Worm (Caenorhabditis elegans) whole organism, young adult: ENCODE measurements around the gene Y47D7A.6.
A peak's percentile ranks its signal among the peaks of the same experiment; 100 is the strongest.

ENCODE experiments used
- B0035.1 ChIP-seq: sonication (generic microtip); optimal IDR thresholded peaks from 2 replicates; lab custom pipeline; 2016; ENCODE audit warnings: missing genetic modification characterization, mild to moderate bottlenecking, missing compliant biosample characterization, missing genotype, missing genetic modification reagents
- B0261.1 ChIP-seq: sonication (generic microtip); optimal IDR thresholded peaks from 2 replicates; lab custom pipeline; 2016; ENCODE audit warnings: mild to moderate bottlenecking, missing genetic modification characterization, moderate library complexity, missing compliant biosample characterization
- B0336.3 ChIP-seq: fragments of 200-800 bp; sonication (Bioruptor generic); IDR thresholded peaks from 2 replicates; pipeline ENCODE4 v1.3.6; 2022; ENCODE audit warnings: missing genetic modification characterization, missing compliant biosample characterization
- C06A6.2 ChIP-seq: fragments of 200-800 bp; sonication (Bioruptor generic); conservative IDR thresholded peaks from 2 replicates; pipeline ENCODE4 v1.3.6; 2022; ENCODE audit warnings: missing genetic modification characterization, missing compliant biosample characterization
- C17E4.6 ChIP-seq: fragments of 200-800 bp; sonication (Bioruptor generic); IDR thresholded peaks from 2 replicates; pipeline ENCODE4 v1.3.6; 2022; ENCODE audit warnings: missing genetic modification reagents, missing genetic modification characterization, missing compliant biosample characterization
- F22D6.2 ChIP-seq: sonication (generic microtip); optimal IDR thresholded peaks from 2 replicates; lab custom pipeline; 2016; ENCODE audit warnings: mild to moderate bottlenecking, missing genetic modification characterization, missing compliant biosample characterization
- F37B4.10 ChIP-seq: fragments of 200-800 bp; sonication (Bioruptor generic); IDR thresholded peaks from 2 replicates; pipeline ENCODE4 v1.3.6; 2022; ENCODE audit warnings: missing genetic modification characterization, missing compliant biosample characterization
- F57A8.1 ChIP-seq: fragments of 200-800 bp; sonication (Bioruptor generic); optimal IDR thresholded peaks from 2 replicates; lab custom pipeline; 2018; ENCODE audit warnings: mild to moderate bottlenecking, missing genetic modification characterization, moderate library complexity, missing compliant biosample characterization
- T26A5.8 ChIP-seq: sonication (generic microtip); optimal IDR thresholded peaks from 2 replicates; lab custom pipeline; 2016; ENCODE audit warnings: missing genetic modification characterization, missing compliant biosample characterization
- Y56A3A.18 ChIP-seq: fragments of 200-800 bp; sonication (Bioruptor generic); IDR thresholded peaks from 2 replicates; pipeline ENCODE4 v1.3.6; 2022; ENCODE audit warnings: missing genetic modification reagents, missing genetic modification characterization, missing compliant biosample characterization
- Y79H2A.3 ChIP-seq: fragments of 200-800 bp; sonication (Bioruptor generic); conservative IDR thresholded peaks from 2 replicates; pipeline ENCODE4 v1.3.6; 2022; ENCODE audit warnings: missing genetic modification reagents, missing genetic modification characterization, missing compliant biosample characterization
- Y95B8A.8 ChIP-seq: fragments of 200-800 bp; sonication (Bioruptor generic); IDR thresholded peaks from 2 replicates; pipeline ENCODE4 v1.3.6; 2022; ENCODE audit warnings: missing genetic modification reagents, missing genetic modification characterization, missing compliant biosample characterization
- atf-7 ChIP-seq: sonication (generic microtip); optimal IDR thresholded peaks from 2 replicates; lab custom pipeline; 2017; ENCODE audit warnings: mild to moderate bottlenecking, missing genetic modification characterization, missing compliant biosample characterization
- attf-3 ChIP-seq: fragments of 200-800 bp; sonication (Bioruptor generic); conservative IDR thresholded peaks from 2 replicates; pipeline ENCODE4 v1.3.6; 2022; ENCODE audit warnings: missing genetic modification reagents, missing genetic modification characterization, missing compliant biosample characterization
- attf-6 ChIP-seq: fragments of 200-800 bp; sonication (Bioruptor generic); IDR thresholded peaks from 2 replicates; pipeline ENCODE4 v1.3.6; 2022; ENCODE audit warnings: missing genetic modification reagents, missing genetic modification characterization, missing compliant biosample characterization
- ceh-40 ChIP-seq: fragments of 200-800 bp; sonication (Bioruptor generic); IDR thresholded peaks from 2 replicates; pipeline ENCODE4 v1.3.6; 2022; ENCODE audit warnings: missing genetic modification characterization, missing compliant biosample characterization
- chd-7 ChIP-seq: sonication (generic microtip); optimal IDR thresholded peaks from 2 replicates; lab custom pipeline; 2016; ENCODE audit warnings: mild to moderate bottlenecking, missing genetic modification characterization, moderate library complexity, missing compliant biosample characterization
- dpl-1 ChIP-seq: fragments of 150-350 bp; optimal IDR thresholded peaks from 2 replicates; lab custom pipeline; 2014; ENCODE audit warnings: missing biosample characterization, missing genetic modification reagents, missing genetic modification characterization
- efl-1 ChIP-seq: fragments of 150-350 bp; optimal IDR thresholded peaks from 2 replicates; lab custom pipeline; 2014; ENCODE audit warnings: missing biosample characterization, missing genetic modification reagents, missing genetic modification characterization
- egl-18 ChIP-seq: fragments of 200-800 bp; sonication (Bioruptor generic); IDR thresholded peaks from 2 replicates; pipeline ENCODE4 v1.3.6; 2022; ENCODE audit warnings: missing genetic modification reagents, missing genetic modification characterization, missing compliant biosample characterization
- ekl-4 ChIP-seq: fragments of 200-800 bp; sonication (Bioruptor generic); IDR thresholded peaks from 2 replicates; pipeline ENCODE4 v1.3.6; 2022; ENCODE audit warnings: missing genetic modification reagents, missing genetic modification characterization, missing compliant biosample characterization
- hrde-1 ChIP-seq: sonication (generic microtip); optimal IDR thresholded peaks from 2 replicates; lab custom pipeline; 2016; ENCODE audit warnings: missing genetic modification characterization, mild to moderate bottlenecking, missing compliant biosample characterization, moderate library complexity, missing genotype, missing genetic modification reagents, borderline replicate concordance
- let-526 ChIP-seq: fragments of 200-800 bp; sonication (Bioruptor generic); IDR thresholded peaks from 2 replicates; pipeline ENCODE4 v1.3.6; 2022; ENCODE audit warnings: missing genetic modification reagents, missing genetic modification characterization, missing compliant biosample characterization
- let-607 ChIP-seq, 2 experiments: fragments of 200-800 bp in 1 of 2; sonication (Bioruptor generic) in 1 of 2; sonication (generic microtip) in 1 of 2; optimal IDR thresholded peaks; 2 replicates each; lab custom pipeline; 2016 to 2018; ENCODE audit warnings: mild to moderate bottlenecking in 2 of 2, missing compliant biosample characterization in 2 of 2, missing genetic modification characterization in 2 of 2, moderate library complexity in 2 of 2, missing genotype in 1 of 2
- lin-26 ChIP-seq: fragments of 200-800 bp; sonication (Bioruptor generic); IDR thresholded peaks from 2 replicates; pipeline ENCODE4 v1.3.6; 2022; ENCODE audit warnings: missing genetic modification reagents, missing genetic modification characterization, missing compliant biosample characterization
- lin-54 ChIP-seq: fragments of 200-800 bp; sonication (Bioruptor generic); optimal IDR thresholded peaks from 2 replicates; lab custom pipeline; 2018; ENCODE audit warnings: mild to moderate bottlenecking, missing genetic modification characterization, missing compliant biosample characterization
- lsl-1 ChIP-seq: fragments of 200-800 bp; sonication (Bioruptor generic); optimal IDR thresholded peaks from 2 replicates; lab custom pipeline; 2018; ENCODE audit warnings: mild to moderate bottlenecking, missing genetic modification characterization, moderate library complexity, missing compliant biosample characterization
- lsy-27 ChIP-seq: sonication (generic microtip); optimal IDR thresholded peaks from 2 replicates; lab custom pipeline; 2017; ENCODE audit warnings: missing genetic modification characterization, mild to moderate bottlenecking, missing compliant biosample characterization, antibody characterized with exemption, missing genotype, borderline replicate concordance; ENCODE audit not compliant: insufficient read depth
- madf-3 ChIP-seq: fragments of 200-800 bp; sonication (Bioruptor generic); IDR thresholded peaks from 2 replicates; pipeline ENCODE4 v1.3.6; 2022; ENCODE audit warnings: missing genetic modification reagents, missing genetic modification characterization, missing compliant biosample characterization
- nfya-1 ChIP-seq: sonication (generic microtip); optimal IDR thresholded peaks from 2 replicates; lab custom pipeline; 2017; ENCODE audit warnings: antibody characterized with exemption, missing compliant biosample characterization, missing genetic modification characterization, borderline replicate concordance; ENCODE audit not compliant: insufficient read depth
- nhr-120 ChIP-seq: fragments of 200-800 bp; sonication (Bioruptor generic); IDR thresholded peaks from 2 replicates; pipeline ENCODE4 v1.3.6; 2022; ENCODE audit warnings: missing genetic modification characterization, missing compliant biosample characterization
- pbrm-1 ChIP-seq: fragments of 200-800 bp; sonication (Bioruptor generic); IDR thresholded peaks from 2 replicates; pipeline ENCODE4 v1.3.6; 2022; ENCODE audit warnings: missing genetic modification reagents, missing genetic modification characterization, missing compliant biosample characterization
- pha-4 ChIP-seq: fragments of 150-350 bp; sonication (generic microtip); optimal IDR thresholded peaks from 2 replicates; lab custom pipeline; 2014; ENCODE audit warnings: missing biosample characterization, missing genetic modification reagents, missing genetic modification characterization
- rcor-1 ChIP-seq: fragments of 200-800 bp; sonication (Bioruptor generic); IDR thresholded peaks from 2 replicates; pipeline ENCODE4 v1.3.6; 2022; ENCODE audit warnings: missing genetic modification reagents, missing genetic modification characterization, missing compliant biosample characterization
- snpc-4 ChIP-seq, 5 experiments: fragments of 150-350 bp in 1 of 5; sonication (generic microtip) in 4 of 5; optimal IDR thresholded peaks; 2 replicates each; lab custom pipeline; 2014 to 2018; ENCODE audit warnings: missing genetic modification characterization in 5 of 5, missing biosample characterization in 3 of 5, antibody characterized with exemption in 2 of 5, mild to moderate bottlenecking in 2 of 5, missing compliant biosample characterization in 2 of 5, missing genotype in 2 of 5, moderate library complexity in 2 of 5, missing genetic modification reagents in 1 of 5
- sptf-2 ChIP-seq: fragments of 200-800 bp; sonication (Bioruptor generic); optimal IDR thresholded peaks from 2 replicates; lab custom pipeline; 2018; ENCODE audit warnings: mild to moderate bottlenecking, missing genetic modification characterization, missing compliant biosample characterization
- tlf-1 ChIP-seq: fragments of 200-800 bp; sonication (Bioruptor generic); optimal IDR thresholded peaks from 2 replicates; lab custom pipeline; 2018; ENCODE audit warnings: mild to moderate bottlenecking, missing genetic modification characterization, missing compliant biosample characterization
- unc-62 ChIP-seq: fragments of 150-350 bp; optimal IDR thresholded peaks from 2 replicates; lab custom pipeline; 2014; ENCODE audit warnings: missing biosample characterization, missing genetic modification reagents, missing genetic modification characterization
- zfh-2 ChIP-seq: fragments of 200-800 bp; sonication (Bioruptor generic); conservative IDR thresholded peaks from 2 replicates; pipeline ENCODE4 v1.3.6; 2022; ENCODE audit warnings: missing genetic modification reagents, missing genetic modification characterization, missing compliant biosample characterization
- ztf-25 ChIP-seq: fragments of 200-800 bp; sonication (Bioruptor generic); IDR thresholded peaks from 2 replicates; pipeline ENCODE4 v1.3.6; 2022; ENCODE audit warnings: missing genetic modification reagents, missing genetic modification characterization, missing compliant biosample characterization

Y47D7A.6 gene

ce11 chrV:4428202-4428601, 10.2 kb upstream of the Y47D7A.6 start, which contains the start of gene Y47D7A.11:
Y47D7A.11 (minus strand) TSS chrV:4428302.
- TF ChIP-seq sptf-2 (GFP tag; lab: Kevin White, UChicago), result no peak
- TF ChIP-seq F37B4.10 (GFP tag; lab: Robert Waterston, UW), result no peak
- TF ChIP-seq B0336.3 (GFP tag; lab: Robert Waterston, UW), result no peak
- TF ChIP-seq B0035.1 (tag; lab: Kevin White, UChicago), result no peak
- TF ChIP-seq lsy-27 (tag; lab: Kevin White, UChicago), result no peak
- TF ChIP-seq pha-4 (tag; lab: Kevin White, UChicago), result no peak
- TF ChIP-seq efl-1, result no peak
- no peak for TF ChIP-seq dpl-1 (GFP tag; lab: Kevin White, UChicago)
- no peak for TF ChIP-seq Y95B8A.8

ce11 chrV:4423860-4424401, 5.9 kb upstream of the Y47D7A.6 start, which contains the start of the genes Y47D7A.9 and Y47D7A.19:
Y47D7A.9 (minus strand) TSS chrV:4423960.
Y47D7A.19 (plus strand) TSS chrV:4424351.
- TF ChIP-seq atf-7 (no peak), let-526 (GFP tag; lab: Robert Waterston, UW) (no peak), nhr-120 (GFP tag; lab: Robert Waterston, UW) (no peak), C06A6.2 (no peak), attf-6 (no peak), lsy-27 (tag; lab: Kevin White, UChicago) (no peak), lin-26 (no peak), hrde-1 (tag; lab: Kevin White, UChicago) (no peak)

ce11 chrV:4423087-4423486, 5.1 kb upstream of the Y47D7A.6 start:
- TF ChIP-seq zfh-2 (GFP tag; lab: Robert Waterston, UW) (peak; percentile 70), lin-26 (peak; percentile 35; the same call in 1 of the 2 replicates), hrde-1 (tag; lab: Kevin White, UChicago) (no peak), B0261.1 (tag; lab: Kevin White, UChicago) (no peak), nfya-1 (tag; lab: Kevin White, UChicago) (no peak), madf-3 (GFP tag; lab: Robert Waterston, UW) (no peak), F37B4.10 (GFP tag; lab: Robert Waterston, UW) (no peak)

- TF ChIP-seq ceh-40 (GFP tag; lab: Robert Waterston, UW) (no peak), ztf-25 (GFP tag; lab: Robert Waterston, UW) (no peak), unc-62 (GFP tag; lab: Kevin White, UChicago) (no peak), let-607 (tag; optimal IDR thresholded peaks at IDR 0.05; lab: Kevin White, UChicago) (no peak), lsl-1 (GFP tag; lab: Kevin White, UChicago) (no peak), rcor-1 (no peak), C06A6.2 (no peak), F57A8.1 (GFP tag; lab: Kevin White, UChicago) (no peak), chd-7 (tag; lab: Kevin White, UChicago) (no peak), lin-54 (GFP tag; lab: Kevin White, UChicago) (no peak), T26A5.8 (tag; lab: Kevin White, UChicago) (no peak), B0336.3 (GFP tag; lab: Robert Waterston, UW) (no peak)
Observed at ce11 chrV:4422127-4422526, 4.1 kb upstream of the Y47D7A.6 start, which contains the start of gene skr-7. skr-7 (plus strand) TSS chrV:4422427.

- TF ChIP-seq snpc-4 (GFP tag; optimal IDR thresholded peaks at IDR 0.05; lab: Kevin White, UChicago), result no peak
- no peak for TF ChIP-seq snpc-4 (tag; optimal IDR thresholded peaks at IDR 0.05; lab: Kevin White, UChicago)
- TF ChIP-seq tlf-1, result no peak
- no peak for TF ChIP-seq Y56A3A.18
- TF ChIP-seq B0336.3 (GFP tag; lab: Robert Waterston, UW), result no peak
- TF ChIP-seq C06A6.2, result no peak
- TF ChIP-seq egl-18, result no peak
- TF ChIP-seq attf-3 (GFP tag; lab: Robert Waterston, UW), result no peak
- TF ChIP-seq F22D6.2, result no peak
- TF ChIP-seq Y79H2A.3 (GFP tag; lab: Robert Waterston, UW), result no peak
- TF ChIP-seq F57A8.1 (GFP tag; lab: Kevin White, UChicago), result no peak
- no peak for TF ChIP-seq let-526 (GFP tag; lab: Robert Waterston, UW)
- TF ChIP-seq pbrm-1 (GFP tag; lab: Robert Waterston, UW), result no peak
- TF ChIP-seq ekl-4, result no peak
- no peak for TF ChIP-seq C17E4.6 (GFP tag; lab: Robert Waterston, UW)
- TF ChIP-seq pha-4 (tag; lab: Kevin White, UChicago), result no peak
Observed at ce11 chrV:4421475-4421874, 3.5 kb upstream of the Y47D7A.6 start, which contains the start of gene skr-14. skr-14 (minus strand) TSS chrV:4421575.
